Fruit fly (Drosophila melanogaster) whole organism, embryonic: ENCODE measurements around the gene CG32206.
A peak's percentile ranks its signal among the peaks of the same experiment; 100 is the strongest.

ENCODE experiments used
- Atf3 ChIP-seq: fragments of 200-800 bp; sonication (Bioruptor generic); optimal IDR thresholded peaks from 3 replicates; lab custom pipeline; 2016; ENCODE audit warnings: missing biosample characterization, missing genetic modification characterization
- BEAF-32 ChIP-seq: fragments of 200-800 bp; sonication (Bioruptor generic); optimal IDR thresholded peaks from 3 replicates; lab custom pipeline; 2017; ENCODE audit warnings: missing biosample characterization, missing genetic modification characterization, mild to moderate bottlenecking, moderate library complexity, missing genetic modification reagents
- CG10267 ChIP-seq: fragments of 200-800 bp; sonication (Bioruptor generic); optimal IDR thresholded peaks from 2 replicates; lab custom pipeline; 2018; ENCODE audit warnings: missing biosample characterization, mild to moderate bottlenecking, missing genetic modification characterization, moderate library complexity
- CG11085 ChIP-seq: fragments of 200-800 bp; sonication (Bioruptor generic); IDR thresholded peaks from 2 replicates; pipeline ENCODE4 v1.3.6; 2022; ENCODE audit warnings: missing biosample characterization, missing genetic modification characterization
- CG11723 ChIP-seq: fragments of 200-800 bp; sonication (Bioruptor generic); optimal IDR thresholded peaks from 2 replicates; lab custom pipeline; 2017; ENCODE audit warnings: missing biosample characterization, mild to moderate bottlenecking, missing genetic modification characterization
- CG13624 ChIP-seq: fragments of 200-800 bp; sonication (Bioruptor generic); optimal IDR thresholded peaks from 2 replicates; lab custom pipeline; 2016; ENCODE audit warnings: missing biosample characterization, missing genetic modification characterization
- CG14014 ChIP-seq: fragments of 200-800 bp; sonication (Bioruptor generic); IDR thresholded peaks from 2 replicates; pipeline ENCODE4 v1.3.6; 2022; ENCODE audit warnings: missing biosample characterization, missing genetic modification characterization
- CG15011 ChIP-seq: fragments of 200-800 bp; sonication (Bioruptor generic); optimal IDR thresholded peaks from 3 replicates; lab custom pipeline; 2018; ENCODE audit warnings: missing biosample characterization, mild to moderate bottlenecking, missing genetic modification characterization
- CG15601 ChIP-seq: fragments of 200-800 bp; sonication (Bioruptor generic); optimal IDR thresholded peaks from 3 replicates; lab custom pipeline; 2019; ENCODE audit warnings: missing biosample characterization, mild to moderate bottlenecking, missing genetic modification characterization, moderate library complexity
- CG17912 ChIP-seq: fragments of 200-800 bp; sonication (Bioruptor generic); optimal IDR thresholded peaks from 2 replicates; lab custom pipeline; 2018; ENCODE audit warnings: missing biosample characterization, mild to moderate bottlenecking, missing genetic modification characterization
- CG2116 ChIP-seq: fragments of 200-800 bp; sonication (Bioruptor generic); optimal IDR thresholded peaks from 3 replicates; lab custom pipeline; 2018; ENCODE audit warnings: missing biosample characterization, mild to moderate bottlenecking, missing genetic modification characterization
- CG33557 ChIP-seq: fragments of 200-800 bp; sonication (Bioruptor generic); optimal IDR thresholded peaks from 2 replicates; lab custom pipeline; 2019; ENCODE audit warnings: missing biosample characterization, mild to moderate bottlenecking, missing genetic modification characterization, moderate library complexity
- CG4328 ChIP-seq: fragments of 200-800 bp; sonication (Bioruptor generic); optimal IDR thresholded peaks from 3 replicates; lab custom pipeline; 2017; ENCODE audit warnings: missing biosample characterization, missing genetic modification reagents, missing genetic modification characterization
- CG4404 ChIP-seq: fragments of 200-800 bp; sonication (Bioruptor generic); IDR thresholded peaks from 2 replicates; pipeline ENCODE4 v1.3.6; 2022; ENCODE audit warnings: missing biosample characterization, missing genetic modification characterization
- CG4424 ChIP-seq: fragments of 200-800 bp; sonication (Bioruptor generic); optimal IDR thresholded peaks from 3 replicates; lab custom pipeline; 2016; ENCODE audit warnings: missing biosample characterization, missing genetic modification characterization
- CG4707 ChIP-seq: fragments of 200-800 bp; sonication (Bioruptor generic); optimal IDR thresholded peaks from 2 replicates; lab custom pipeline; 2018; ENCODE audit warnings: missing biosample characterization, mild to moderate bottlenecking, missing genetic modification characterization, moderate library complexity
- CG6175 ChIP-seq: fragments of 200-800 bp; sonication (Bioruptor generic); IDR thresholded peaks from 3 replicates; pipeline ENCODE4 v1.3.6; 2022; ENCODE audit warnings: missing biosample characterization, missing genetic modification characterization
- CG6813 ChIP-seq: fragments of 200-800 bp; sonication (Bioruptor generic); optimal IDR thresholded peaks from 2 replicates; lab custom pipeline; 2017; ENCODE audit warnings: missing biosample characterization, missing genetic modification characterization, mild to moderate bottlenecking, moderate library complexity, missing genetic modification reagents
- CG8089 ChIP-seq: fragments of 200-800 bp; sonication (Bioruptor generic); optimal IDR thresholded peaks from 3 replicates; lab custom pipeline; 2016; ENCODE audit warnings: missing biosample characterization, missing genetic modification characterization
- CrebB ChIP-seq: fragments of 200-800 bp; sonication (Bioruptor generic); optimal IDR thresholded peaks from 3 replicates; lab custom pipeline; 2018; ENCODE audit warnings: missing biosample characterization, mild to moderate bottlenecking, missing genetic modification characterization
- Dip2 ChIP-seq: fragments of 200-800 bp; sonication (Bioruptor generic); IDR thresholded peaks from 2 replicates; pipeline ENCODE4 v1.3.6; 2022; ENCODE audit warnings: missing biosample characterization, missing genetic modification characterization
- Dip3 ChIP-seq: fragments of 200-800 bp; sonication (Bioruptor generic); optimal IDR thresholded peaks from 3 replicates; lab custom pipeline; 2016; ENCODE audit warnings: missing biosample characterization, missing genetic modification characterization
- Eip74EF ChIP-seq, 2 experiments: fragments of 200-800 bp in 1 of 2; fragments of >200 bp in 1 of 2; sonication (Bioruptor generic) in 1 of 2; optimal IDR thresholded peaks; 2 replicates each; lab custom pipeline; 2017 to 2019; ENCODE audit warnings: missing biosample characterization in 2 of 2, missing genetic modification characterization in 2 of 2, mild to moderate bottlenecking in 1 of 2, moderate library complexity in 1 of 2
- HHEX ChIP-seq: fragments of 200-800 bp; sonication (Bioruptor generic); optimal IDR thresholded peaks from 3 replicates; lab custom pipeline; 2017; ENCODE audit warnings: missing biosample characterization, mild to moderate bottlenecking, missing genetic modification characterization, missing genetic modification reagents
- HmgZ ChIP-seq: fragments of 200-800 bp; sonication (Bioruptor generic); optimal IDR thresholded peaks from 2 replicates; lab custom pipeline; 2018; ENCODE audit warnings: missing biosample characterization, mild to moderate bottlenecking, missing genetic modification characterization
- NFAT ChIP-seq: fragments of 200-800 bp; sonication (Bioruptor generic); IDR thresholded peaks from 2 replicates; pipeline ENCODE4 v1.3.6; 2022; ENCODE audit warnings: missing biosample characterization, missing genetic modification characterization
- NK7.1 ChIP-seq: fragments of 200-800 bp; sonication (Bioruptor generic); optimal IDR thresholded peaks from 3 replicates; lab custom pipeline; 2016; ENCODE audit warnings: missing biosample characterization, missing genetic modification characterization
- Opbp ChIP-seq: fragments of 200-800 bp; sonication (Bioruptor generic); IDR thresholded peaks from 3 replicates; pipeline ENCODE4 v1.3.6; 2022; ENCODE audit warnings: missing biosample characterization, missing genetic modification characterization; ENCODE audit not compliant: partially characterized antibody
- Ravus ChIP-seq: fragments of 200-800 bp; sonication (Bioruptor generic); IDR thresholded peaks from 2 replicates; pipeline ENCODE4 v1.3.6; 2022; ENCODE audit warnings: missing biosample characterization, missing genetic modification characterization
- Xbp1 ChIP-seq: fragments of 200-800 bp; sonication (Bioruptor generic); optimal IDR thresholded peaks from 3 replicates; lab custom pipeline; 2016; ENCODE audit warnings: missing biosample characterization, mild to moderate bottlenecking, missing genetic modification characterization
- YL-1 ChIP-seq: fragments of 200-800 bp; sonication (Bioruptor generic); optimal IDR thresholded peaks from 3 replicates; lab custom pipeline; 2017; ENCODE audit warnings: missing biosample characterization, mild to moderate bottlenecking, missing genetic modification characterization
- bsh ChIP-seq, 2 experiments: fragments of 200-800 bp; sonication (Bioruptor generic); optimal IDR thresholded peaks; 2 replicates each; lab custom pipeline; 2017 to 2018; ENCODE audit warnings: mild to moderate bottlenecking in 2 of 2, missing biosample characterization in 2 of 2, missing genetic modification characterization in 2 of 2, moderate library complexity in 1 of 2
- btn ChIP-seq: fragments of 200-800 bp; sonication (Bioruptor generic); optimal IDR thresholded peaks from 2 replicates; lab custom pipeline; 2016; ENCODE audit warnings: missing biosample characterization, missing genetic modification characterization
- chn ChIP-seq: fragments of 200-800 bp; sonication (Bioruptor generic); optimal IDR thresholded peaks from 2 replicates; lab custom pipeline; 2016; ENCODE audit warnings: missing biosample characterization, missing genetic modification characterization
- ci ChIP-seq: fragments of 200-800 bp; sonication (Bioruptor generic); IDR thresholded peaks from 3 replicates; pipeline ENCODE4 v1.3.6; 2022; ENCODE audit warnings: missing biosample characterization, missing genetic modification characterization
- emc ChIP-seq: fragments of 200-800 bp; sonication (Bioruptor generic); optimal IDR thresholded peaks from 2 replicates; lab custom pipeline; 2016; ENCODE audit warnings: missing biosample characterization, missing genetic modification characterization
- en ChIP-seq: fragments of 200-800 bp; sonication (Bioruptor generic); optimal IDR thresholded peaks from 2 replicates; lab custom pipeline; 2016; ENCODE audit warnings: missing biosample characterization, missing genetic modification characterization
- ind ChIP-seq: fragments of 200-800 bp; sonication (Bioruptor generic); optimal IDR thresholded peaks from 3 replicates; lab custom pipeline; 2016; ENCODE audit warnings: missing biosample characterization, missing genetic modification characterization
- mld ChIP-seq: fragments of 200-800 bp; sonication (Bioruptor generic); IDR thresholded peaks from 3 replicates; pipeline ENCODE4 v1.3.6; 2022; ENCODE audit warnings: missing biosample characterization, missing genetic modification characterization; ENCODE audit not compliant: partially characterized antibody
- nmo ChIP-seq: fragments of 200-800 bp; sonication (Bioruptor generic); optimal IDR thresholded peaks from 2 replicates; lab custom pipeline; 2018; ENCODE audit warnings: missing biosample characterization, mild to moderate bottlenecking, missing genetic modification characterization, moderate library complexity
- prd ChIP-seq, 3 experiments: fragments of >200 bp in 2 of 3; fragments of 200-800 bp in 1 of 3; sonication (Bioruptor generic) in 1 of 3; optimal IDR thresholded peaks in 2 of 3; IDR thresholded peaks in 1 of 3; 2 replicates in 2 of 3; 3 replicates in 1 of 3; pipeline versions ENCODE4 v1.3.6 to Lab custom; 2017 to 2022; ENCODE audit warnings: missing biosample characterization in 1 of 3, missing genetic modification characterization in 1 of 3
- repo ChIP-seq: fragments of 200-800 bp; sonication (Bioruptor generic); optimal IDR thresholded peaks from 2 replicates; lab custom pipeline; 2016; ENCODE audit warnings: missing biosample characterization, missing genetic modification characterization
- row ChIP-seq: fragments of 200-800 bp; sonication (Bioruptor generic); IDR thresholded peaks from 3 replicates; pipeline ENCODE4 v1.3.6; 2022; ENCODE audit warnings: missing biosample characterization, missing genetic modification characterization
- shn ChIP-seq: fragments of 200-800 bp; sonication (Bioruptor generic); optimal IDR thresholded peaks from 3 replicates; lab custom pipeline; 2016; ENCODE audit warnings: missing biosample characterization, missing genetic modification characterization
- slou ChIP-seq: fragments of 200-800 bp; sonication (Bioruptor generic); optimal IDR thresholded peaks from 3 replicates; lab custom pipeline; 2016; ENCODE audit warnings: missing biosample characterization, missing genetic modification characterization
- stc ChIP-seq: fragments of 200-800 bp; sonication (Bioruptor generic); IDR thresholded peaks from 2 replicates; pipeline ENCODE4 v1.3.6; 2022; ENCODE audit warnings: missing biosample characterization, missing genetic modification characterization
- sug ChIP-seq: fragments of 200-800 bp; optimal IDR thresholded peaks from 2 replicates; lab custom pipeline; 2019; ENCODE audit warnings: missing biosample characterization, mild to moderate bottlenecking, missing genetic modification characterization, moderate library complexity
- tup ChIP-seq: fragments of 200-800 bp; sonication (Bioruptor generic); optimal IDR thresholded peaks from 2 replicates; lab custom pipeline; 2016; ENCODE audit warnings: missing biosample characterization, mild to moderate bottlenecking, missing genetic modification characterization, moderate library complexity

Gene CG32206

dm6 chr3L:19292440-19293175, 120.1 kb downstream of the CG32206 start, which contains the start of gene Gbs-76A (continued):
- TF ChIP-seq shn (GFP tag; lab: Kevin White, UChicago) (no peak), prd (optimal IDR thresholded peaks at IDR 0.05; lab: Kevin White, UChicago) (no peak), prd (GFP tag; IDR thresholded peaks at IDR 0.05; lab: Robert Waterston, UW) (peak; percentile 65), emc (GFP tag; lab: Kevin White, UChicago) (no peak), en (GFP tag; lab: Kevin White, UChicago) (no peak), HmgZ (peak; percentile 47), CG2116 (GFP tag; lab: Kevin White, UChicago) (peak; percentile 36), NK7.1 (GFP tag; lab: Kevin White, UChicago) (no peak), Xbp1 (GFP tag; lab: Kevin White, UChicago) (peak; percentile 58), CG4404 (GFP tag; lab: Robert Waterston, UW) (peak; percentile 53), repo (GFP tag; lab: Kevin White, UChicago) (no peak), BEAF-32 (GFP tag; lab: Kevin White, UChicago) (no peak), CG14014 (GFP tag; lab: Robert Waterston, UW) (peak; percentile 79; the same call in 1 of the 2 replicates), Ravus (GFP tag; lab: Robert Waterston, UW) (peak; percentile 6; the same call in 1 of the 2 replicates), CG15601 (peak; percentile 82), Dip3 (GFP tag; lab: Kevin White, UChicago) (no peak), CG6175 (GFP tag; lab: Robert Waterston, UW) (peak; percentile 61; the same call in 2 of the 3 replicates), YL-1 (peak; percentile 34), CG33557 (peak; percentile 60), Atf3 (no peak), row (GFP tag; lab: Robert Waterston, UW) (peak; percentile 96), CG4424 (GFP tag; lab: Kevin White, UChicago) (peak; percentile 64), sug (tag; lab: Kevin White, UChicago) (peak; percentile 88), CrebB (tag; lab: Kevin White, UChicago) (peak; percentile 52), ci (GFP tag; lab: Robert Waterston, UW) (peak; percentile 80), chn (GFP tag; lab: Kevin White, UChicago) (no peak), btn (no peak), nmo (GFP tag; lab: Kevin White, UChicago) (peak; percentile 88), ind (GFP tag; lab: Kevin White, UChicago) (peak; percentile 70), Dip2 (GFP tag; lab: Robert Waterston, UW) (no peak), CG4707 (peak; percentile 47), CG6813 (GFP tag; lab: Kevin White, UChicago) (peak; percentile 86), Opbp (GFP tag; lab: Robert Waterston, UW) (no peak), CG4328 (GFP tag; lab: Kevin White, UChicago) (peak; percentile 85), HHEX (GFP tag; lab: Kevin White, UChicago) (peak; percentile 72), stc (peak; percentile 79), slou (GFP tag; lab: Kevin White, UChicago) (no peak), CG13624 (GFP tag; lab: Kevin White, UChicago) (no peak), mld (no peak), Eip74EF (GFP tag; optimal IDR thresholded peaks at IDR 0.05; lab: Kevin White, UChicago) (peak in 1 of 2 experiments; percentile 79), tup (GFP tag; lab: Kevin White, UChicago) (no peak), CG15011 (GFP tag; lab: Kevin White, UChicago) (peak; percentile 46), bsh (GFP tag; optimal IDR thresholded peaks at IDR 0.05; lab: Kevin White, UChicago) (peak; percentile 58 to 89), NFAT (GFP tag; lab: Robert Waterston, UW) (0 out of 2 replicates have a peak, but pooled peaks have one; percentile 6), CG8089 (GFP tag; lab: Kevin White, UChicago) (peak; percentile 3), CG17912 (GFP tag; lab: Kevin White, UChicago) (no peak), CG11723 (GFP tag; lab: Kevin White, UChicago) (peak; percentile 53), CG10267 (tag; lab: Kevin White, UChicago) (peak; percentile 76), CG11085 (GFP tag; lab: Robert Waterston, UW) (no peak)
